Fruit fly (Drosophila melanogaster) whole organism, embryonic: ENCODE data around the gene mthl9.

Source experiments
- Atf6 ChIP-seq: fragments of 200-800 bp; sonication (Bioruptor generic); IDR thresholded peaks from 2 replicates; pipeline ENCODE4 v1.3.6; 2022; ENCODE audit warnings: missing biosample characterization, missing genetic modification characterization
- CG10543 ChIP-seq: fragments of 200-800 bp; sonication (Bioruptor generic); optimal IDR thresholded peaks from 3 replicates; lab custom pipeline; 2017; ENCODE audit warnings: missing biosample characterization, mild to moderate bottlenecking, missing genetic modification characterization, moderate library complexity
- CG10979 ChIP-seq: fragments of 200-800 bp; sonication (Bioruptor generic); optimal IDR thresholded peaks from 2 replicates; lab custom pipeline; 2018; ENCODE audit warnings: missing biosample characterization, mild to moderate bottlenecking, missing genetic modification characterization, moderate library complexity
- CG11398 ChIP-seq: fragments of 200-800 bp; sonication (Bioruptor generic); optimal IDR thresholded peaks from 2 replicates; lab custom pipeline; 2016; ENCODE audit warnings: missing biosample characterization, missing genetic modification characterization
- CG11723 ChIP-seq: fragments of 200-800 bp; sonication (Bioruptor generic); optimal IDR thresholded peaks from 2 replicates; lab custom pipeline; 2017; ENCODE audit warnings: missing biosample characterization, mild to moderate bottlenecking, missing genetic modification characterization
- CG12659 ChIP-seq: fragments of 200-800 bp; sonication (Bioruptor generic); optimal IDR thresholded peaks from 3 replicates; lab custom pipeline; 2017; ENCODE audit warnings: mild to moderate bottlenecking, missing biosample characterization, missing genetic modification reagents, missing genetic modification characterization
- CG13287 ChIP-seq: fragments of 200-800 bp; sonication (Bioruptor generic); IDR thresholded peaks from 2 replicates; pipeline ENCODE4 v1.3.6; 2022; ENCODE audit warnings: missing biosample characterization, missing genetic modification characterization; ENCODE audit not compliant: partially characterized antibody
- CG14860 ChIP-seq: fragments of 200-800 bp; sonication (Bioruptor generic); IDR thresholded peaks from 3 replicates; pipeline ENCODE4 v1.3.6; 2022; ENCODE audit warnings: missing biosample characterization, missing genetic modification characterization; ENCODE audit not compliant: partially characterized antibody
- CG17359 ChIP-seq: fragments of 200-800 bp; sonication (Bioruptor generic); optimal IDR thresholded peaks from 3 replicates; lab custom pipeline; 2018; ENCODE audit warnings: missing biosample characterization, mild to moderate bottlenecking, missing genetic modification characterization, moderate library complexity
- CG2129 ChIP-seq: fragments of 200-800 bp; sonication (Bioruptor generic); IDR thresholded peaks from 2 replicates; pipeline ENCODE4 v1.3.6; 2022; ENCODE audit warnings: missing biosample characterization, missing genetic modification characterization; ENCODE audit not compliant: partially characterized antibody
- CG30431 ChIP-seq: fragments of 200-800 bp; sonication (Bioruptor generic); optimal IDR thresholded peaks from 2 replicates; lab custom pipeline; 2017; ENCODE audit warnings: missing biosample characterization, missing genetic modification characterization
- CG32532 ChIP-seq: fragments of 200-800 bp; sonication (Bioruptor generic); IDR thresholded peaks from 2 replicates; pipeline ENCODE4 v1.3.6; 2022; ENCODE audit warnings: missing biosample characterization, missing genetic modification characterization
- CG4360 ChIP-seq: fragments of 200-800 bp; sonication (Bioruptor generic); IDR thresholded peaks from 2 replicates; pipeline ENCODE4 v1.3.6; 2022; ENCODE audit warnings: missing biosample characterization, missing genetic modification characterization
- CG5180 ChIP-seq: fragments of 200-800 bp; sonication (Bioruptor generic); optimal IDR thresholded peaks from 3 replicates; lab custom pipeline; 2017; ENCODE audit warnings: missing biosample characterization, missing genetic modification characterization, mild to moderate bottlenecking, moderate library complexity, missing genetic modification reagents
- CG6683 ChIP-seq: fragments of 200-800 bp; sonication (Bioruptor generic); optimal IDR thresholded peaks from 2 replicates; lab custom pipeline; 2017; ENCODE audit warnings: missing biosample characterization, mild to moderate bottlenecking, missing genetic modification characterization, missing genetic modification reagents
- CG6813 ChIP-seq: fragments of 200-800 bp; sonication (Bioruptor generic); optimal IDR thresholded peaks from 2 replicates; lab custom pipeline; 2017; ENCODE audit warnings: missing biosample characterization, missing genetic modification characterization, mild to moderate bottlenecking, moderate library complexity, missing genetic modification reagents
- CG7786 ChIP-seq: fragments of 200-800 bp; sonication (Bioruptor generic); optimal IDR thresholded peaks from 2 replicates; lab custom pipeline; 2016; ENCODE audit warnings: missing biosample characterization, missing genetic modification characterization
- CG8924 ChIP-seq: fragments of 200-800 bp; optimal IDR thresholded peaks from 3 replicates; lab custom pipeline; 2019; ENCODE audit warnings: missing biosample characterization, mild to moderate bottlenecking, missing genetic modification characterization, moderate library complexity
- CG8944 ChIP-seq: fragments of 200-800 bp; sonication (Bioruptor generic); optimal IDR thresholded peaks from 3 replicates; lab custom pipeline; 2016; ENCODE audit warnings: missing biosample characterization, missing genetic modification characterization
- CHES-1-like ChIP-seq: fragments of 200-800 bp; sonication (Bioruptor generic); optimal IDR thresholded peaks from 2 replicates; lab custom pipeline; 2016; ENCODE audit warnings: missing biosample characterization, missing genetic modification characterization
- CkIIα-i1 ChIP-seq: fragments of 200-800 bp; sonication (Bioruptor generic); IDR thresholded peaks from 2 replicates; pipeline ENCODE4 v1.3.6; 2022; ENCODE audit warnings: missing biosample characterization, missing genetic modification characterization
- D ChIP-seq, 2 experiments: fragments of 200-800 bp in 1 of 2; fragments of >200 bp in 1 of 2; sonication (Bioruptor generic) in 1 of 2; optimal IDR thresholded peaks; 2 replicates in 1 of 2; 3 replicates in 1 of 2; lab custom pipeline; 2017; ENCODE audit warnings: mild to moderate bottlenecking in 1 of 2, missing biosample characterization in 1 of 2, missing genetic modification characterization in 1 of 2, missing genetic modification reagents in 1 of 2
- Dad ChIP-seq: fragments of 200-800 bp; sonication (Bioruptor generic); optimal IDR thresholded peaks from 3 replicates; lab custom pipeline; 2016; ENCODE audit warnings: missing biosample characterization, missing genetic modification characterization
- Dbx ChIP-seq: fragments of 200-800 bp; sonication (Bioruptor generic); IDR thresholded peaks from 3 replicates; pipeline ENCODE4 v1.3.6; 2022; ENCODE audit warnings: missing biosample characterization, missing genetic modification characterization
- Hmx ChIP-seq: fragments of 200-800 bp; sonication (Bioruptor generic); optimal IDR thresholded peaks from 2 replicates; lab custom pipeline; 2016; ENCODE audit warnings: missing biosample characterization, missing genetic modification characterization
- Lhr ChIP-seq: fragments of 200-800 bp; sonication (Bioruptor generic); optimal IDR thresholded peaks from 3 replicates; lab custom pipeline; 2017; ENCODE audit warnings: mild to moderate bottlenecking, missing biosample characterization, missing genetic modification reagents, missing genetic modification characterization
- Myb ChIP-seq: fragments of 200-800 bp; sonication (Bioruptor generic); optimal IDR thresholded peaks from 2 replicates; lab custom pipeline; 2016; ENCODE audit warnings: missing biosample characterization, missing genetic modification characterization
- Oli ChIP-seq: fragments of 200-800 bp; sonication (Bioruptor generic); optimal IDR thresholded peaks from 2 replicates; lab custom pipeline; 2018; ENCODE audit warnings: missing biosample characterization, mild to moderate bottlenecking, missing genetic modification characterization, moderate library complexity
- Optix ChIP-seq: fragments of 200-800 bp; sonication (Bioruptor generic); IDR thresholded peaks from 3 replicates; pipeline ENCODE4 v1.3.6; 2022; ENCODE audit warnings: missing biosample characterization, missing genetic modification characterization
- bbx ChIP-seq: fragments of 200-800 bp; sonication (Bioruptor generic); IDR thresholded peaks from 2 replicates; pipeline ENCODE4 v1.3.6; 2022; ENCODE audit warnings: missing biosample characterization, missing genetic modification characterization; ENCODE audit not compliant: partially characterized antibody
- bowl ChIP-seq: fragments of 200-800 bp; sonication (Bioruptor generic); IDR thresholded peaks from 2 replicates; pipeline ENCODE4 v1.3.6; 2022; ENCODE audit warnings: missing biosample characterization, missing genetic modification characterization
- bsh ChIP-seq, 2 experiments: fragments of 200-800 bp; sonication (Bioruptor generic); optimal IDR thresholded peaks; 2 replicates each; lab custom pipeline; 2017 to 2018; ENCODE audit warnings: mild to moderate bottlenecking in 2 of 2, missing biosample characterization in 2 of 2, missing genetic modification characterization in 2 of 2, moderate library complexity in 1 of 2
- cas ChIP-seq: fragments of 200-800 bp; sonication (Bioruptor generic); IDR thresholded peaks from 2 replicates; pipeline ENCODE4 v1.3.6; 2022; ENCODE audit warnings: missing biosample characterization, missing genetic modification characterization
- ci ChIP-seq: fragments of 200-800 bp; sonication (Bioruptor generic); IDR thresholded peaks from 3 replicates; pipeline ENCODE4 v1.3.6; 2022; ENCODE audit warnings: missing biosample characterization, missing genetic modification characterization
- dati ChIP-seq: fragments of 200-800 bp; sonication (Bioruptor generic); IDR thresholded peaks from 2 replicates; pipeline ENCODE4 v1.3.6; 2022; ENCODE audit warnings: missing biosample characterization, missing genetic modification characterization
- grau ChIP-seq: fragments of 200-800 bp; optimal IDR thresholded peaks from 3 replicates; lab custom pipeline; 2019; ENCODE audit warnings: missing biosample characterization, mild to moderate bottlenecking, missing genetic modification characterization, moderate library complexity
- jigr1 ChIP-seq: fragments of 200-800 bp; sonication (Bioruptor generic); IDR thresholded peaks from 3 replicates; pipeline ENCODE4 v1.3.6; 2022; ENCODE audit warnings: missing biosample characterization, missing genetic modification characterization
- kay ChIP-seq: fragments of 200-800 bp; sonication (Bioruptor generic); optimal IDR thresholded peaks from 2 replicates; lab custom pipeline; 2016; ENCODE audit warnings: missing biosample characterization, missing genetic modification characterization
- lov ChIP-seq, 2 experiments: fragments of 200-800 bp in 1 of 2; fragments of >200 bp in 1 of 2; sonication (Bioruptor generic) in 1 of 2; IDR thresholded peaks in 1 of 2; optimal IDR thresholded peaks in 1 of 2; 2 replicates in 1 of 2; 3 replicates in 1 of 2; pipeline versions ENCODE4 v1.3.6 to Lab custom; 2017 to 2022; ENCODE audit warnings: missing biosample characterization in 1 of 2, missing genetic modification characterization in 1 of 2
- pb ChIP-seq: fragments of 200-800 bp; sonication (Bioruptor generic); optimal IDR thresholded peaks from 3 replicates; lab custom pipeline; 2016; ENCODE audit warnings: missing biosample characterization, missing genetic modification characterization
- pita ChIP-seq: fragments of 200-800 bp; sonication (Bioruptor generic); optimal IDR thresholded peaks from 2 replicates; lab custom pipeline; 2017; ENCODE audit warnings: missing biosample characterization, mild to moderate bottlenecking, missing genetic modification characterization
- prd ChIP-seq, 3 experiments: fragments of >200 bp in 2 of 3; fragments of 200-800 bp in 1 of 3; sonication (Bioruptor generic) in 1 of 3; optimal IDR thresholded peaks in 2 of 3; IDR thresholded peaks in 1 of 3; 2 replicates in 2 of 3; 3 replicates in 1 of 3; pipeline versions ENCODE4 v1.3.6 to Lab custom; 2017 to 2022; ENCODE audit warnings: missing biosample characterization in 1 of 3, missing genetic modification characterization in 1 of 3
- ro ChIP-seq: fragments of 200-800 bp; sonication (Bioruptor generic); IDR thresholded peaks from 2 replicates; pipeline ENCODE4 v1.3.6; 2022; ENCODE audit warnings: missing biosample characterization, missing genetic modification characterization
- toy ChIP-seq: fragments of 200-800 bp; sonication (Bioruptor generic); IDR thresholded peaks from 2 replicates; pipeline ENCODE4 v1.3.6; 2022; ENCODE audit warnings: missing biosample characterization, missing genetic modification characterization
- trem ChIP-seq: fragments of 200-800 bp; optimal IDR thresholded peaks from 3 replicates; lab custom pipeline; 2019; ENCODE audit warnings: missing biosample characterization, mild to moderate bottlenecking, missing genetic modification characterization, moderate library complexity
- ttk ChIP-seq: fragments of 200-800 bp; sonication (Bioruptor generic); IDR thresholded peaks from 2 replicates; pipeline ENCODE4 v2.1.2; 2022; ENCODE audit warnings: missing biosample characterization, missing genetic modification characterization
- tx ChIP-seq: fragments of 200-800 bp; sonication (Bioruptor generic); optimal IDR thresholded peaks from 2 replicates; lab custom pipeline; 2016; ENCODE audit warnings: missing biosample characterization, missing genetic modification characterization
- zf30C ChIP-seq: fragments of 200-800 bp; sonication (Bioruptor generic); optimal IDR thresholded peaks from 3 replicates; lab custom pipeline; 2018; ENCODE audit warnings: missing biosample characterization, mild to moderate bottlenecking, missing genetic modification characterization

The mthl9 gene

DNA sequence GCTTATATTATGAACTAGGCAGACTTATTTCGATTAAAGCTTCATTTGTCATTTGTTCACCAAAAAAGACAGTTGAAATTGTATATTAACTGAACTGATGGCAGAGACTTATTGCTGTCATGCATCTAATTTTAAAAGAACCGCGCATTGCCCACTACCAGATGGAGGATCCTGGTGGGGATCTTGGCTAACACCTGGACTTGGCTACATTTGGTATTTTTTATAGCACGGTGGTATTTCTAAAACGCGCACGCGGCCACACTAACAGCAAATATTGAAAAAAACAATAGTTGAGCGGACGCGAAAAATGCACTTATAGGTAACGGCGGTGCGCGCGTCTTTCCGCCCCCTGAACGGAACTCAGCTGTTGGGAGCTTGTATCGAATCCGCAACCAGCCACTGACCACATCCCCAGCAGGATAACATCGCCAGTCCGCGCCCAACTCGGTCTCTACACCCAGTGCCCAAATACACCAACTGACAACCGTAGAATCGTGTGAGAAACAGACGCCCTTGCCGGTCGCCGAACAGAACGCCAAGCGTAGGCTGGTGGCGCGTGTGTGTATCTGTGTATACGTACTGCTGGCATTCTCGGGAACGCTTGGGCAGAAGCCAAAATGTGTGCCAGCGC, 39.8 kb downstream of the mthl9 start (continued):
- peak; percentile 84 for TF ChIP-seq CG12659
- TF ChIP-seq Optix (GFP tag; lab: Robert Waterston, UW), result no peak
- TF ChIP-seq CG4360, result peak; percentile 9
- TF ChIP-seq trem (tag; lab: Kevin White, UChicago), result peak; percentile 76
- TF ChIP-seq dati (GFP tag; lab: Robert Waterston, UW), result no peak
- no peak for TF ChIP-seq toy
- no peak for TF ChIP-seq ttk (GFP tag; lab: Robert Waterston, UW)
- peak; percentile 88 for TF ChIP-seq pita
- TF ChIP-seq ci, result peak; percentile 51; the same call in 1 of the 3 replicates
- no peak for TF ChIP-seq kay (GFP tag; lab: Kevin White, UChicago)
- TF ChIP-seq CG6813, result peak; percentile 34
- TF ChIP-seq CHES-1-like, result peak; percentile 77
- no peak for TF ChIP-seq pb (GFP tag; lab: Kevin White, UChicago)
- TF ChIP-seq Lhr (GFP tag; lab: Kevin White, UChicago), result peak; percentile 81
- TF ChIP-seq lov (optimal IDR thresholded peaks at IDR 0.05; lab: Kevin White, UChicago), result no peak
- TF ChIP-seq lov (GFP tag; IDR thresholded peaks at IDR 0.05; lab: Robert Waterston, UW), result no peak
- no peak for TF ChIP-seq tx (GFP tag; lab: Kevin White, UChicago)
- TF ChIP-seq cas (GFP tag; lab: Robert Waterston, UW), result no peak
- no peak for TF ChIP-seq D (optimal IDR thresholded peaks at IDR 0.05; lab: Kevin White, UChicago)
- TF ChIP-seq D (GFP tag; optimal IDR thresholded peaks at IDR 0.05; lab: Kevin White, UChicago), result no peak
- TF ChIP-seq Oli (tag; lab: Kevin White, UChicago), result no peak
- no peak for TF ChIP-seq bsh (GFP tag; optimal IDR thresholded peaks at IDR 0.05; lab: Kevin White, UChicago)
- peak; percentile 9; the same call in 1 of the 2 replicates for TF ChIP-seq CG32532 (GFP tag; lab: Robert Waterston, UW)
- TF ChIP-seq CG10979 (tag; lab: Kevin White, UChicago), result no peak
- TF ChIP-seq CG11398, result no peak
- 0 out of 2 replicates have a peak, but pooled peaks have one; percentile 32 for TF ChIP-seq bbx (GFP tag; lab: Robert Waterston, UW)
- no peak for TF ChIP-seq CG30431 (GFP tag; lab: Kevin White, UChicago)
- TF ChIP-seq jigr1 (GFP tag; lab: Robert Waterston, UW), result no peak
- TF ChIP-seq CG6683 (GFP tag; lab: Kevin White, UChicago), result peak; percentile 18
- peak; percentile 63 for TF ChIP-seq CG8924 (tag; lab: Kevin White, UChicago)
- no peak for TF ChIP-seq CG10543 (GFP tag; lab: Kevin White, UChicago)
- no peak for TF ChIP-seq grau (tag; lab: Kevin White, UChicago)
- no peak for TF ChIP-seq CG11723 (GFP tag; lab: Kevin White, UChicago)
- no peak; the same call in 2 of the 3 replicates for TF ChIP-seq CG14860
- no peak for TF ChIP-seq Dad (GFP tag; lab: Kevin White, UChicago)
- TF ChIP-seq CG8944, result no peak
- TF ChIP-seq CG5180 (GFP tag; lab: Kevin White, UChicago), result no peak
- no peak for TF ChIP-seq zf30C
- TF ChIP-seq CG2129, result no peak
- TF ChIP-seq Atf6, result no peak
- TF ChIP-seq bowl, result no peak
- peak; percentile 18 for TF ChIP-seq CG7786 (GFP tag; lab: Kevin White, UChicago)
- TF ChIP-seq CkIIα-i1 (GFP tag; lab: Robert Waterston, UW), result no peak
- no peak for TF ChIP-seq CG17359 (tag; lab: Kevin White, UChicago)
- TF ChIP-seq Dbx (GFP tag; lab: Robert Waterston, UW), result no peak
- peak; percentile 24; the same call in 1 of the 2 replicates for TF ChIP-seq CG13287 (GFP tag; lab: Robert Waterston, UW)
- no peak for TF ChIP-seq Hmx (GFP tag; lab: Kevin White, UChicago)
- TF ChIP-seq Myb (GFP tag; lab: Kevin White, UChicago), result peak; percentile 74
- no peak for TF ChIP-seq ro (GFP tag; lab: Robert Waterston, UW)
- TF ChIP-seq prd (optimal IDR thresholded peaks at IDR 0.05; lab: Kevin White, UChicago), result no peak
- TF ChIP-seq prd (GFP tag; IDR thresholded peaks at IDR 0.05; lab: Robert Waterston, UW), result no peak; the same call in 2 of the 3 replicates
